Worm (Caenorhabditis elegans) whole organism, L1 larva: Measurements from ENCODE around the gene snf-9.

ENCODE experiments used
- mdl-1 ChIP-seq, 2 experiments: fragments of 150-350 bp; optimal IDR thresholded peaks; 2 replicates each; lab custom pipeline; 2014 to 2017; ENCODE audit warnings: missing biosample characterization in 2 of 2, missing genetic modification characterization in 2 of 2, inconsistent platforms in 1 of 2
- nhr-12 ChIP-seq: sonication (generic microtip); optimal IDR thresholded peaks from 2 replicates; lab custom pipeline; 2017; ENCODE audit warnings: missing biosample characterization, missing genetic modification characterization
- unc-62 ChIP-seq: fragments of 150-350 bp; optimal IDR thresholded peaks from 2 replicates; lab custom pipeline; 2014; ENCODE audit warnings: missing biosample characterization, missing genetic modification reagents, missing genetic modification characterization

- no peak for TF ChIP-seq unc-62 (GFP tag; lab: Kevin White, UChicago)
- TF ChIP-seq nhr-12 (tag; lab: Kevin White, UChicago): no peak
- TF ChIP-seq mdl-1 (tag; optimal IDR thresholded peaks at IDR 0.05; lab: Kevin White, UChicago): no peak
These were observed 30.2 kb downstream of the snf-9 start, which contains the start of gene C49C3.9 for ce11 chrIV:17342179-17342578.
